Fruit fly (Drosophila melanogaster) whole organism, pupa: ENCODE measurements around the gene Vm26Aa.

Source experiments
- CG10348 ChIP-seq: fragments of 200-800 bp; sonication (Bioruptor generic); IDR thresholded peaks from 2 replicates; pipeline ENCODE4 v1.3.6; 2022; ENCODE audit warnings: missing biosample characterization, missing genetic modification characterization
- CG12605 ChIP-seq: fragments of 200-800 bp; sonication (Bioruptor generic); IDR thresholded peaks from 2 replicates; pipeline ENCODE4 v1.3.6; 2022; ENCODE audit warnings: missing biosample characterization, missing genetic modification characterization
- CG13204 ChIP-seq: fragments of 200-800 bp; sonication (Bioruptor generic); optimal IDR thresholded peaks from 2 replicates; lab custom pipeline; 2018; ENCODE audit warnings: missing biosample characterization, mild to moderate bottlenecking, missing genetic modification characterization, moderate library complexity
- CG14655 ChIP-seq: fragments of 200-800 bp; sonication (Bioruptor generic); optimal IDR thresholded peaks from 3 replicates; lab custom pipeline; 2017; ENCODE audit warnings: mild to moderate bottlenecking, missing biosample characterization, missing genetic modification reagents, missing genetic modification characterization
- CG15710 ChIP-seq: fragments of 200-800 bp; sonication (Bioruptor generic); optimal IDR thresholded peaks from 2 replicates; lab custom pipeline; 2018; ENCODE audit warnings: missing biosample characterization, mild to moderate bottlenecking, missing genetic modification characterization, moderate library complexity
- CG17806 ChIP-seq: fragments of 200-800 bp; sonication (Bioruptor generic); optimal IDR thresholded peaks from 2 replicates; lab custom pipeline; 2018; ENCODE audit warnings: missing biosample characterization, mild to moderate bottlenecking, missing genetic modification characterization, moderate library complexity
- CG32121 ChIP-seq: fragments of 200-800 bp; sonication (Bioruptor generic); IDR thresholded peaks from 2 replicates; pipeline ENCODE4 v1.3.6; 2022; ENCODE audit warnings: missing biosample characterization, missing genetic modification characterization
- CG34367 ChIP-seq: fragments of 200-800 bp; sonication (Bioruptor generic); optimal IDR thresholded peaks from 2 replicates; lab custom pipeline; 2018; ENCODE audit warnings: missing biosample characterization, mild to moderate bottlenecking, missing genetic modification characterization
- CG4496 ChIP-seq: fragments of 200-800 bp; sonication (Bioruptor generic); IDR thresholded peaks from 3 replicates; pipeline ENCODE4 v1.3.6; 2022; ENCODE audit warnings: missing biosample characterization, missing genetic modification characterization
- CG8159 ChIP-seq: fragments of 200-800 bp; sonication (Bioruptor generic); optimal IDR thresholded peaks from 3 replicates; lab custom pipeline; 2018; ENCODE audit warnings: missing biosample characterization, mild to moderate bottlenecking, missing genetic modification characterization, moderate library complexity
- CG8301 ChIP-seq: fragments of 200-800 bp; sonication (Bioruptor generic); optimal IDR thresholded peaks from 2 replicates; lab custom pipeline; 2018; ENCODE audit warnings: missing biosample characterization, mild to moderate bottlenecking, missing genetic modification characterization
- CG9948 ChIP-seq: fragments of 200-800 bp; sonication (Bioruptor generic); optimal IDR thresholded peaks from 2 replicates; lab custom pipeline; 2018; ENCODE audit warnings: missing biosample characterization, mild to moderate bottlenecking, missing genetic modification characterization, moderate library complexity
- D1 ChIP-seq: fragments of 200-800 bp; sonication (Bioruptor generic); optimal IDR thresholded peaks from 2 replicates; lab custom pipeline; 2018; ENCODE audit warnings: missing biosample characterization, mild to moderate bottlenecking, missing genetic modification characterization, moderate library complexity
- EcR ChIP-seq: fragments of 200-800 bp; sonication (Bioruptor generic); optimal IDR thresholded peaks from 3 replicates; lab custom pipeline; 2019; ENCODE audit warnings: missing biosample characterization, missing genetic modification characterization, mild to moderate bottlenecking, moderate library complexity, missing genetic modification reagents
- Ets98B ChIP-seq: fragments of 200-800 bp; sonication (Bioruptor generic); IDR thresholded peaks from 2 replicates; pipeline ENCODE4 v1.3.6; 2022; ENCODE audit warnings: missing biosample characterization, missing genetic modification characterization
- Pif1A ChIP-seq: fragments of 200-800 bp; sonication (Bioruptor generic); optimal IDR thresholded peaks from 3 replicates; lab custom pipeline; 2016; ENCODE audit warnings: missing biosample characterization, missing genetic modification characterization
- Pif1B ChIP-seq: fragments of 200-800 bp; sonication (Bioruptor generic); optimal IDR thresholded peaks from 3 replicates; lab custom pipeline; 2016; ENCODE audit warnings: missing biosample characterization, missing genetic modification characterization
- Snoo ChIP-seq: fragments of 200-800 bp; sonication (Bioruptor generic); optimal IDR thresholded peaks from 3 replicates; lab custom pipeline; 2017; ENCODE audit warnings: missing biosample characterization, mild to moderate bottlenecking, missing genetic modification characterization, inconsistent platforms
- fd96Ca ChIP-seq: fragments of 200-800 bp; sonication (Bioruptor generic); IDR thresholded peaks from 3 replicates; pipeline ENCODE4 v1.3.6; 2022; ENCODE audit warnings: missing biosample characterization, missing genetic modification characterization
- gl ChIP-seq: fragments of 200-800 bp; sonication (Bioruptor generic); optimal IDR thresholded peaks from 2 replicates; lab custom pipeline; 2018; ENCODE audit warnings: missing biosample characterization, mild to moderate bottlenecking, missing genetic modification characterization
- rn ChIP-seq: fragments of 200-800 bp; sonication (Bioruptor generic); IDR thresholded peaks from 2 replicates; pipeline ENCODE4 v1.3.6; 2022; ENCODE audit warnings: missing biosample characterization, missing genetic modification characterization

Vm26Aa gene

dm6 chr2L:5946728-5947127 is 13.4 kb downstream of the Vm26Aa start:
- no peak for TF ChIP-seq rn (GFP tag; lab: Robert Waterston, UW)
- TF ChIP-seq fd96Ca, result no peak
- no peak for TF ChIP-seq CG8301
- TF ChIP-seq CG32121 (GFP tag; lab: Robert Waterston, UW), result no peak
- no peak for TF ChIP-seq gl
- no peak for TF ChIP-seq Ets98B (GFP tag; lab: Robert Waterston, UW)
- no peak for TF ChIP-seq EcR
- TF ChIP-seq, all 21 proteins: peak for 0

- TF ChIP-seq CG14655 (GFP tag; lab: Kevin White, UChicago) (no peak), Pif1B (no peak), CG13204 (GFP tag; lab: Kevin White, UChicago) (no peak), CG4496 (GFP tag; lab: Robert Waterston, UW) (no peak), CG8159 (tag; lab: Kevin White, UChicago) (no peak), CG12605 (GFP tag; lab: Robert Waterston, UW) (no peak), rn (GFP tag; lab: Robert Waterston, UW) (no peak)
Measured at dm6 chr2L:5945651-5946547, 14.2 kb downstream of the Vm26Aa start.

- no peak for TF ChIP-seq CG9948 (tag; lab: Kevin White, UChicago)
- TF ChIP-seq CG13204 (GFP tag; lab: Kevin White, UChicago), result no peak
- peak; percentile 15; the same call in 1 of the 2 replicates for TF ChIP-seq Ets98B (GFP tag; lab: Robert Waterston, UW)
- TF ChIP-seq CG8159 (tag; lab: Kevin White, UChicago), result no peak
- TF ChIP-seq CG12605 (GFP tag; lab: Robert Waterston, UW), result peak; percentile 65; the same call in 1 of the 2 replicates
- TF ChIP-seq EcR, result peak; percentile 89
- no peak for TF ChIP-seq Pif1B
- TF ChIP-seq CG32121 (GFP tag; lab: Robert Waterston, UW), result no peak
- TF ChIP-seq CG4496 (GFP tag; lab: Robert Waterston, UW), result no peak
- TF ChIP-seq CG34367 (tag; lab: Kevin White, UChicago), result no peak
Measured at dm6 chr2L:5944305-5945282, 15.5 kb downstream of the Vm26Aa start.

- peak; percentile 48 for TF ChIP-seq CG13204 (GFP tag; lab: Kevin White, UChicago)
- peak; percentile 39 for TF ChIP-seq CG8159 (tag; lab: Kevin White, UChicago)
- peak; percentile 35 for TF ChIP-seq CG17806 (tag; lab: Kevin White, UChicago)
- TF ChIP-seq CG34367 (tag; lab: Kevin White, UChicago), result peak; percentile 12
- TF ChIP-seq CG14655 (GFP tag; lab: Kevin White, UChicago), result no peak
- TF ChIP-seq Pif1B, result peak; percentile 70
- peak; percentile 35 for TF ChIP-seq CG8301
- TF ChIP-seq rn (GFP tag; lab: Robert Waterston, UW), result 0 out of 2 replicates have a peak, but pooled peaks have one; percentile 4
- peak; percentile 66 for TF ChIP-seq Snoo (tag; lab: Kevin White, UChicago)
- TF ChIP-seq CG32121 (GFP tag; lab: Robert Waterston, UW), result peak; percentile 61
- peak; percentile 36 for TF ChIP-seq gl
- TF ChIP-seq fd96Ca, result peak; percentile 71
- no peak for TF ChIP-seq CG9948 (tag; lab: Kevin White, UChicago)
- TF ChIP-seq D1 (tag; lab: Kevin White, UChicago), result no peak
- TF ChIP-seq CG10348, result no peak
- TF ChIP-seq CG12605 (GFP tag; lab: Robert Waterston, UW), result peak; percentile 44
- peak; percentile 70 for TF ChIP-seq Pif1A (GFP tag; lab: Kevin White, UChicago)
- TF ChIP-seq CG15710 (tag; lab: Kevin White, UChicago), result peak; percentile 63
- peak; percentile 71 for TF ChIP-seq EcR
- TF ChIP-seq Ets98B (GFP tag; lab: Robert Waterston, UW), result peak; percentile 63
- peak; percentile 78; the same call in 1 of the 3 replicates for TF ChIP-seq CG4496 (GFP tag; lab: Robert Waterston, UW)
Measured at dm6 chr2L:5943229-5944078, 16.7 kb downstream of the Vm26Aa start, which contains the start of the genes Sfp26Ad and Gpdh1. TSS of gene Sfp26Ad (minus strand) at chr2L:5943304. TSS of gene Gpdh1 (plus strand) at chr2L:5943643.

- TF ChIP-seq CG4496 (GFP tag; lab: Robert Waterston, UW), result no peak
- TF ChIP-seq CG12605 (GFP tag; lab: Robert Waterston, UW), result no peak
- no peak for TF ChIP-seq Pif1B
- TF ChIP-seq CG17806 (tag; lab: Kevin White, UChicago), result no peak
- no peak for TF ChIP-seq CG34367 (tag; lab: Kevin White, UChicago)
- no peak for TF ChIP-seq CG8301
- TF ChIP-seq Pif1A (GFP tag; lab: Kevin White, UChicago), result no peak
- no peak for TF ChIP-seq Ets98B (GFP tag; lab: Robert Waterston, UW)
- no peak for TF ChIP-seq Snoo (tag; lab: Kevin White, UChicago)
- TF ChIP-seq, all 21 proteins: peak for 0
Measured at dm6 chr2L:5927363-5927762, 32.8 kb downstream of the Vm26Aa start.
